Worm (Caenorhabditis elegans) whole organism, L1 larva: ENCODE results near the gene sut-2.
"Not testable (repeated sequence)": the region's sequence is repeated elsewhere in the genome, so short reads cannot be mapped to it uniquely, and the experiment has no call there.

Experiments
- efl-1 ChIP-seq, 4 experiments: fragments of 150-350 bp; optimal IDR thresholded peaks in 3 of 4; peaks in 1 of 4; 1 replicate in 1 of 4; 2 replicates in 3 of 4; lab custom pipeline; 2014; ENCODE audit warnings: missing biosample characterization in 2 of 4, missing genetic modification characterization in 2 of 4, missing genetic modification reagents in 2 of 4
- mep-1 ChIP-seq: fragments of 150-350 bp; optimal IDR thresholded peaks from 2 replicates; lab custom pipeline; 2014; ENCODE audit warnings: missing biosample characterization, missing genetic modification characterization

- not testable (repeated sequence) for TF ChIP-seq mep-1 (tag; lab: Kevin White, UChicago); efl-1 (optimal IDR thresholded peaks at IDR 0.05; lab: Kevin White, UChicago); efl-1 (GFP tag; optimal IDR thresholded peaks at IDR 0.05 in 1 of 2; lab: Kevin White, UChicago)
Observed at ce11 chrV:4553572-4553971, 16.3 kb downstream of the sut-2 start, which contains the start of gene Y61A9LA.12.
